Worm (Caenorhabditis elegans) whole organism, L4 larva: Measurements from ENCODE around the gene lmtr-3.

Experiments
- ama-1 ChIP-seq: fragments of 150-350 bp; optimal IDR thresholded peaks from 2 replicates; lab custom pipeline; 2014; ENCODE audit warnings: inconsistent platforms, mixed read lengths
- dve-1 ChIP-seq: sonication (generic microtip); optimal IDR thresholded peaks from 2 replicates; lab custom pipeline; 2017; ENCODE audit warnings: antibody characterized with exemption, mild to moderate bottlenecking, missing genetic modification characterization, missing compliant biosample characterization; ENCODE audit not compliant: insufficient read depth
- lsy-2 ChIP-seq, 2 experiments: fragments of 150-350 bp in 1 of 2; sonication (generic microtip) in 1 of 2; optimal IDR thresholded peaks; 2 replicates each; lab custom pipeline; 2014 to 2017; ENCODE audit warnings: missing biosample characterization in 2 of 2, missing genetic modification characterization in 2 of 2
- pha-4 ChIP-seq, 2 experiments: fragments of 150-350 bp in 1 of 2; fragments of 200-800 bp in 1 of 2; sonication (Bioruptor generic) in 1 of 2; IDR thresholded peaks in 1 of 2; optimal IDR thresholded peaks in 1 of 2; 2 replicates each; pipeline versions ENCODE4 v1.3.6 to Lab custom; 2014 to 2022; ENCODE audit warnings: missing genetic modification characterization in 2 of 2, missing genetic modification reagents in 2 of 2, missing biosample characterization in 1 of 2, missing compliant biosample characterization in 1 of 2
- unc-39 ChIP-seq: sonication (generic microtip); optimal IDR thresholded peaks from 2 replicates; lab custom pipeline; 2017; ENCODE audit warnings: missing biosample characterization, missing genetic modification characterization
- unc-62 ChIP-seq, 3 experiments: fragments of 150-350 bp in 1 of 3; sonication (generic microtip); optimal IDR thresholded peaks in 2 of 3; peaks in 1 of 3; 1 replicate in 1 of 3; 2 replicates in 2 of 3; lab custom pipeline; 2014 to 2017; ENCODE audit warnings: missing biosample characterization in 3 of 3, missing genetic modification characterization in 3 of 3, missing genetic modification reagents in 3 of 3, missing genotype in 1 of 3
- zag-1 ChIP-seq: fragments of 150-350 bp; optimal IDR thresholded peaks from 2 replicates; lab custom pipeline; 2014; ENCODE audit warnings: missing biosample characterization, missing genetic modification characterization

DNA sequence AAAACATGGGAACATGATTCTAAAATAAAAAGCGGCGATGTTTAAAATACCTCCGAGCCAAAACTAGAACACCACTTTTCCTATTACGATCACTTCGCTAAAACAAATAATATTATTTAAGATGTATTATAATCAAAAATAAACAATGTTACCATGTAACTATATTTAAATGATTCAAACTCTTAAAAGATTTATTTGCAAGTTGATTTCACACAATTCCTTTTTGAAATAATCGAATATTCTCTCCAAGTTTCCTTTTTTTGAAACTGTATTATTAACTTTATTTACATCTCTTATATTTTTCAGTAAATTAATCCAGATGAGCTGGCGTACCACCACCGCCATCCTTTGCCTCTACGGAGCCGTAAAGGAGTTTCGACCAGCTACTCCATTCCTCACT is 17.2 kb downstream of the lmtr-3 start, which contains the start of gene folt-1:
- no peak for TF ChIP-seq lsy-2 (tag; optimal IDR thresholded peaks at IDR 0.05; lab: Kevin White, UChicago)
- TF ChIP-seq dve-1 (tag; lab: Kevin White, UChicago) = no peak
- TF ChIP-seq zag-1 = no peak
- TF ChIP-seq unc-62 (GFP tag; optimal IDR thresholded peaks at IDR 0.05 in 1 of 2; lab: Kevin White, UChicago) = no peak
- TF ChIP-seq unc-62 (tag; optimal IDR thresholded peaks at IDR 0.05; lab: Kevin White, UChicago) = no peak
- TF ChIP-seq unc-39 (tag; lab: Kevin White, UChicago) = no peak
- no peak for TF ChIP-seq ama-1 (lab: Kevin White, UChicago)
- no peak for TF ChIP-seq pha-4 (GFP tag; IDR thresholded peaks at IDR 0.05; lab: Robert Waterston, UW)
- TF ChIP-seq pha-4 (tag; optimal IDR thresholded peaks at IDR 0.05; lab: Kevin White, UChicago) = no peak
